Worm (Caenorhabditis elegans) whole organism, young adult: ENCODE measurements around the gene F54D10.4.

ENCODE experiments used
- F23B12.7 ChIP-seq: sonication (generic microtip); optimal IDR thresholded peaks from 2 replicates; lab custom pipeline; 2017; ENCODE audit warnings: missing genetic modification characterization, mild to moderate bottlenecking, missing compliant biosample characterization, antibody characterized with exemption, moderate library complexity; ENCODE audit not compliant: insufficient read depth
- let-526 ChIP-seq: fragments of 200-800 bp; sonication (Bioruptor generic); IDR thresholded peaks from 2 replicates; pipeline ENCODE4 v1.3.6; 2022; ENCODE audit warnings: missing genetic modification reagents, missing genetic modification characterization, missing compliant biosample characterization
- lin-35 ChIP-seq, 3 experiments: fragments of 150-350 bp in 2 of 3; sonication (generic microtip) in 1 of 3; optimal IDR thresholded peaks; 2 replicates each; lab custom pipeline; 2014 to 2018; ENCODE audit warnings: missing biosample characterization in 3 of 3, missing genetic modification characterization in 3 of 3, missing genetic modification reagents in 3 of 3

ce11 chrII:3779463-3779862 is 27.4 kb downstream of the F54D10.4 start, which contains the start of gene T24E12.11:
- TF ChIP-seq let-526 (no peak), F23B12.7 (tag; lab: Kevin White, UChicago) (no peak), lin-35 (GFP tag; optimal IDR thresholded peaks at IDR 0.05; lab: Kevin White, UChicago) (no peak)
